Fruit fly (Drosophila melanogaster): ENCODE measurements around the gene CG18404.
A peak's percentile ranks its signal among the peaks of the same experiment; 100 is the strongest.

The CG18404 gene

DNA sequence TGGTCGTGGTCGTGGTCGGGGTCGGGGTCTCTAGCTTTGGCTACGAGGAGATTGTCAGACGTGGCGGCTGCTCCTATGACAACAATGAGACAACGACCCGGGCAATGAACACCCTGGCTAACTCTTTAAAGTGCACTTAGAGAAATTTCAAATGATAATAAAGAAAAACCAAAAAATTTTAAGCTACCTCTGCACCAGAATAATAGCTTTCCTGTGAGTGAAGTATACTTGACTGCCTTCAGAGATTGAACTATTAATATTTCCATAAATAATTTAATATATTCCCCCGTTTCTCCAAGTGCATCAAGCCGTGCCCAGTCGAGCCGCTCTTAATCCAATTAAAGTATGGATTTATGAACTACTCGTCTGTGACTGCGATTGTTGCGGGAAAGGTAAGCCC is 10.7 kb downstream of the CG18404 start (continued):
- TF ChIP-seq CG8281 (tag; optimal IDR thresholded peaks at IDR 0.05) (no peak), scrt (GFP tag; optimal IDR thresholded peaks at IDR 0.05) (no peak), CG16863 (GFP tag; optimal IDR thresholded peaks at IDR 0.05) (no peak), CG1024 (GFP tag; IDR thresholded peaks at IDR 0.05) (no peak), pnt (GFP tag; optimal IDR thresholded peaks at IDR 0.05) (no peak), CkIIα-i1 (GFP tag; IDR thresholded peaks at IDR 0.05) (no peak), p53 (GFP tag; optimal IDR thresholded peaks at IDR 0.05) (no peak), Camta (GFP tag; optimal IDR thresholded peaks at IDR 0.05) (no peak), sc (optimal IDR thresholded peaks at IDR 0.05) (no peak), sc (GFP tag; optimal IDR thresholded peaks at IDR 0.05) (peak; percentile 23), gcm (GFP tag; optimal IDR thresholded peaks at IDR 0.05) (peak; percentile 43), Dref (GFP tag; IDR thresholded peaks at IDR 0.05) (no peak), ap (GFP tag; IDR thresholded peaks at IDR 0.05) (no peak), gsb (GFP tag; IDR thresholded peaks at IDR 0.05) (no peak), CG14860 (GFP tag; IDR thresholded peaks at IDR 0.05; ENCODE audit: partially characterized antibody) (no peak), repo (GFP tag; optimal IDR thresholded peaks at IDR 0.05) (no peak), hbn (GFP tag; IDR thresholded peaks at IDR 0.05; ENCODE audit: partially characterized antibody) (no peak), CG34422 (GFP tag; IDR thresholded peaks at IDR 0.05) (peak; percentile 47; the same call in 2 of the 3 replicates), B-H2 (GFP tag; optimal IDR thresholded peaks at IDR 0.05) (no peak), CG9797 (GFP tag; optimal IDR thresholded peaks at IDR 0.05) (no peak), PHDP (tag; optimal IDR thresholded peaks at IDR 0.05) (no peak), ato (GFP tag; IDR thresholded peaks at IDR 0.05; ENCODE audit: partially characterized antibody) (no peak), dati (GFP tag; IDR thresholded peaks at IDR 0.05) (no peak), vfl (GFP tag; optimal IDR thresholded peaks at IDR 0.05) (no peak), pan (optimal IDR thresholded peaks at IDR 0.05) (no peak), pan (GFP tag; optimal IDR thresholded peaks at IDR 0.05 in 1 of 2, IDR thresholded peaks at IDR 0.05 in 1 of 2) (peak in 1 of 2 experiments; percentile 38), CG12659 (GFP tag; optimal IDR thresholded peaks at IDR 0.05) (no peak), aop (GFP tag; IDR thresholded peaks at IDR 0.05) (no peak), CG8290 (GFP tag; optimal IDR thresholded peaks at IDR 0.05) (no peak), CG8290 (tag; optimal IDR thresholded peaks at IDR 0.05) (no peak), CG2889 (GFP tag; IDR thresholded peaks at IDR 0.05) (no peak), sens-2 (GFP tag; IDR thresholded peaks at IDR 0.05) (no peak), bab2 (GFP tag; optimal IDR thresholded peaks at IDR 0.05) (peak; percentile 26), CG3407 (GFP tag; optimal IDR thresholded peaks at IDR 0.05) (peak; percentile 10), abd-A (tag; optimal IDR thresholded peaks at IDR 0.05) (no peak), gsb-n (tag; optimal IDR thresholded peaks at IDR 0.05) (peak; percentile 58), toy (GFP tag; IDR thresholded peaks at IDR 0.05) (no peak), Hey (tag; optimal IDR thresholded peaks at IDR 0.05) (no peak), stc (GFP tag; IDR thresholded peaks at IDR 0.05) (0 out of 2 replicates have a peak, but pooled peaks have one; percentile 10), CG7839 (tag; optimal IDR thresholded peaks at IDR 0.05) (peak; percentile 59), CG1647 (GFP tag; optimal IDR thresholded peaks at IDR 0.05) (no peak), CG2199 (GFP tag; IDR thresholded peaks at IDR 0.05) (no peak), wek (GFP tag; optimal IDR thresholded peaks at IDR 0.05) (no peak), CG7745 (tag; optimal IDR thresholded peaks at IDR 0.05) (no peak), CG10979 (tag; optimal IDR thresholded peaks at IDR 0.05) (peak; percentile 45), CG11696 (GFP tag; IDR thresholded peaks at IDR 0.05) (0 out of 2 replicates have a peak, but pooled peaks have one; percentile 36), CG7556 (GFP tag; optimal IDR thresholded peaks at IDR 0.05) (peak; percentile 38), Spps (tag; optimal IDR thresholded peaks at IDR 0.05) (peak; percentile 51), CG11398 (GFP tag; optimal IDR thresholded peaks at IDR 0.05) (no peak), otp (GFP tag; IDR thresholded peaks at IDR 0.05) (peak; percentile 53; the same call in 1 of the 3 replicates), chn (GFP tag; optimal IDR thresholded peaks at IDR 0.05) (no peak), CG12942 (GFP tag; optimal IDR thresholded peaks at IDR 0.05) (no peak), Poxn (GFP tag; IDR thresholded peaks at IDR 0.05) (no peak)

Data from whole organism, embryonic.